Worm (Caenorhabditis elegans): Measurements from ENCODE around the gene R04A9.7.

R04A9.7 gene

DNA sequence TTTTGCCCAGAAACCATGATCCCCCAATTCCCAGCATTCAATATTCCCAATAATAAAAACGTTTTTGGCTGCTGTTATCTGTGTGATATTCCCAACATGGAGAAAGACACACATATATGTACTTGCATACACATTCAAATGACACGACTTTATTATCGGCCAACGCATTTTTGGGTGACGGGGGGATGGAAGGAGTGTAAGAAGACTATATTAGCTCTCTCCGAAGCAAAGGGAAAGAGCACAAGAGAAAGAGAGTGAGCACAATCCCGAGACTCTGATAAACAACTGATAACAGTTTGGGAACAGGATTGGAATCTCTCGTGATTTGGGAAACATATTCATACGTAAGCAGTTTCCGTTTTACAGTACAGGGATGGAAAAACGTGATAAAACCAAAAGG, 45.7 kb upstream of the R04A9.7 start (continued):
- TF ChIP-seq rcor-1 (GFP tag; IDR thresholded peaks at IDR 0.05): no peak
- no peak for TF ChIP-seq unc-130 (GFP tag; optimal IDR thresholded peaks at IDR 0.05)
- TF ChIP-seq Y79H2A.3 (GFP tag; conservative IDR thresholded peaks at IDR 0.05): no peak
- TF ChIP-seq aptf-3 (GFP tag; IDR thresholded peaks at IDR 0.05): no peak
- TF ChIP-seq K11D2.4 (GFP tag; IDR thresholded peaks at IDR 0.05): no peak
- no peak for TF ChIP-seq Y95B8A.8 (GFP tag; IDR thresholded peaks at IDR 0.05)
- TF ChIP-seq B0019.2 (GFP tag; conservative IDR thresholded peaks at IDR 0.05): no peak

DNA sequence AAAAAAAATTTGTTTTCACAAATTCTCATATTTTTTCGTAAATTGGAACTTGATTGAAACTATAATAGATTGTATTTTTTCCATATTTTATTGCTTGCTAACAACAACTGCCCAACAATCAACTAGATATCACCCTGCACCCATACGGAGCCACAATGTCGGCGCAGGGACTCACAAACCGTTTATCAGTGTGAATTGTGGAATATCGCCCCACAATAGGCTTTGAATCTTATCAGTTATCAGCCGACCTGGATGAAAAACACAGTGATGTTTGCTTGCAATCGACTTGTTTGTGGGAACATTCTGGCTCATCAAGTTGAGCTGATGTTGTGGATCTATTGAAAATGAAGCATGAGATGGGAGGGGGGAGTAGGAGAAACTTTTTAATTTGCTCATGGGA, 44.3 kb upstream of the R04A9.7 start:
- no peak for TF ChIP-seq dpl-1 (GFP tag; optimal IDR thresholded peaks at IDR 0.05)
- TF ChIP-seq B0261.1 (tag; optimal IDR thresholded peaks at IDR 0.05): no peak
- TF ChIP-seq lir-1 (GFP tag; conservative IDR thresholded peaks at IDR 0.05): no peak
- TF ChIP-seq lin-35 (GFP tag; optimal IDR thresholded peaks at IDR 0.05): no peak
- TF ChIP-seq rcor-1 (GFP tag; IDR thresholded peaks at IDR 0.05): no peak
- no peak for TF ChIP-seq ztf-3 (GFP tag; optimal IDR thresholded peaks at IDR 0.05)
- TF ChIP-seq lin-54 (GFP tag; optimal IDR thresholded peaks at IDR 0.05): no peak
- no peak for TF ChIP-seq efl-1 (GFP tag; optimal IDR thresholded peaks at IDR 0.05)
- TF ChIP-seq gei-17 (GFP tag; optimal IDR thresholded peaks at IDR 0.05): no peak
- no peak for TF ChIP-seq atf-7 (tag; optimal IDR thresholded peaks at IDR 0.05)
- TF ChIP-seq lag-1 (GFP tag; IDR thresholded peaks at IDR 0.05): no peak

- TF ChIP-seq lag-1 (GFP tag; IDR thresholded peaks at IDR 0.05) (no peak), nhr-80 (tag; optimal IDR thresholded peaks at IDR 0.05) (peak; percentile 24)
Measured at ce11 chrX:438396-438795, 43.7 kb upstream of the R04A9.7 start.

DNA sequence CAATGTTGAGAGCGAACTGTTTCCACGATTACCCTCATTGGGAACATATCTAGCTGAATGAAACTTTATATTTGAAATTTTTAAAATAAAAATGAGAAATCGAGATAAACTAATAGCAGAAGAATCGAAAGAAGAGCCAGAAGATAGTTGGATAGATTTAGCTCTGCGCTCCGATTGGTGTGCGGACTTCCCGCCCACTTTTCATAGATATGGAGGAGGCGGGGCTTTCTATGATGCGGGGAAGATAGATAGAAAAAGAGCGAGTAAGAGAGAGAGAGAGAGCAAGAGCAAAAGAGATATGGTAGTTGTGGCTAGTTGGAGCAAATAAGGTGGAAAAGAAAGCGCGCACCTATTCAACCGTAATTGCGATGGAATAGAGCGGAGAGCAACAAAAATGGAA, 39.1 kb upstream of the R04A9.7 start, which contains the start of gene dve-1:
Gene dve-1 (minus strand): TSS at position 66 of the 400 bp plus-strand sequence.
- TF ChIP-seq mel-28 (tag; optimal IDR thresholded peaks at IDR 0.05; ENCODE audit: borderline replicate concordance): no peak
- TF ChIP-seq nfyb-1 (GFP tag; IDR thresholded peaks at IDR 0.05): 0 out of 2 replicates have a peak, but pooled peaks have one; percentile 30
- TF ChIP-seq somi-1 (GFP tag; optimal IDR thresholded peaks at IDR 0.05): no peak
- TF ChIP-seq nfya-2 (GFP tag; IDR thresholded peaks at IDR 0.05): no peak

ce11 chrX:433029-433693, 38.5 kb upstream of the R04A9.7 start:
- no peak for TF ChIP-seq ZK185.1 (tag; optimal IDR thresholded peaks at IDR 0.05; ENCODE audit: poor library complexity, severe bottlenecking)
- TF ChIP-seq F22D6.2 (tag; optimal IDR thresholded peaks at IDR 0.05): no peak
- TF ChIP-seq B0019.2 (GFP tag; conservative IDR thresholded peaks at IDR 0.05): no peak
- no peak for TF ChIP-seq gei-17 (GFP tag; optimal IDR thresholded peaks at IDR 0.05)
- TF ChIP-seq dpff-1 (tag; optimal IDR thresholded peaks at IDR 0.05): no peak

DNA sequence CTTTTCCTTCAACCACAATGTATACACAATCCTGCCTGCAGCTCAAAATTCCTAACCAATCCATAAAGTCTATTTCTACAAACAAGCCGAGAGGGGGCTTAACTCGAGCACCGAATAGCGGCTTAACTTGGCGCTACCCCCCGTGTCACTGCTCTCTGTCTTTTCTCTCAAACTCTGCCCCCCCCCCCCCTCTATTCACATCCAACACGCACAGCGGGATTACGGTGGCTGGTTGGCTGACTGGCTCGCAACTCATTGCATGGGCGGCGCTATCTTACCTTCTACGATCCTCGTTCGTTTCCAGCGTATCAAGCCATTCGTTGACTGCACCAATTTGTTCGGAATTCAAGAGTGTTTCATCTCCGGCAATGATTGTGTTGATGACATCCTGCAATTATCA, 36.9 kb upstream of the R04A9.7 start:
- TF ChIP-seq zfh-2 (GFP tag; conservative IDR thresholded peaks at IDR 0.05): peak; percentile 71
- TF ChIP-seq dox-1 (GFP tag; IDR thresholded peaks at IDR 0.05): no peak
- TF ChIP-seq lin-35 (GFP tag; optimal IDR thresholded peaks at IDR 0.05): no peak

ce11 chrX:425535-425934, 30.8 kb upstream of the R04A9.7 start, which contains the start of gene ZK1193.2:
TSS of gene ZK1193.2 (minus strand) at chrX:425635.
- TF ChIP-seq ztf-3 (GFP tag; optimal IDR thresholded peaks at IDR 0.05): no peak
- TF ChIP-seq rcor-1 (GFP tag; IDR thresholded peaks at IDR 0.05): no peak
- no peak for TF ChIP-seq chd-7 (tag; optimal IDR thresholded peaks at IDR 0.05)
- no peak for TF ChIP-seq rpc-1 (optimal IDR thresholded peaks at IDR 0.05)
- TF ChIP-seq rpc-1 (tag; optimal IDR thresholded peaks at IDR 0.05): no peak
- no peak for TF ChIP-seq Y95B8A.8 (GFP tag; IDR thresholded peaks at IDR 0.05)
- no peak for TF ChIP-seq madf-10 (tag; optimal IDR thresholded peaks at IDR 0.05)
